Fruit fly (Drosophila melanogaster): ENCODE data around the gene Gr64d.

DNA sequence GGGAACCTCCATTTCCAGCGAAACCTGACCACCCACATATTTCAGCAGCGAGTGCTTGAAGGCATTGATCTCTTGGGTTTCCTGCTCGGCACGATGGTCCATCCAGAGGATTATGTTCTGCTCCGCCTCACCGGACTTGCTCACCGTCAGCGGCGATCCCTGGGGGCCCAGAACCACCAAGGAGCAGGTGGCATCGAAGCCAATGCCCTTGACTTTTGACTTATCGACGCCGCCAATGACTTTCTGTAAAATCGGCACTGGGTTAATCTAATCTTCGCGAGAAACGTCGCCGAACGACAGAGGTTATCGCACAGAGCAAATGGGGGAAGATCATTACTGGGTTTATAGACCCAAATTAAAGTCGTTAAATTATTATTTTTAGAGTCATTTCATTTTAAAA lies 7.4 kb upstream of the Gr64d start:
- TF ChIP-seq foxo (GFP tag; optimal IDR thresholded peaks at IDR 0.05) (no peak), usp (GFP tag; optimal IDR thresholded peaks at IDR 0.05) (no peak), dmrt93B (GFP tag; optimal IDR thresholded peaks at IDR 0.05) (no peak), Hr83 (GFP tag; optimal IDR thresholded peaks at IDR 0.05; ENCODE audit: poor library complexity, severe bottlenecking) (no peak), CG32264 (GFP tag; optimal IDR thresholded peaks at IDR 0.05) (no peak), lola (GFP tag; optimal IDR thresholded peaks at IDR 0.05) (no peak), psq (GFP tag; optimal IDR thresholded peaks at IDR 0.05) (no peak), Myc (optimal IDR thresholded peaks at IDR 0.05) (no peak), Abd-B (GFP tag; optimal IDR thresholded peaks at IDR 0.05) (no peak), Jra (GFP tag; optimal IDR thresholded peaks at IDR 0.05) (no peak), Sp1 (GFP tag; optimal IDR thresholded peaks at IDR 0.05) (no peak)

All from whole organism, wandering third instar larva.